Worm (Caenorhabditis elegans): ENCODE results near the gene fbxa-126.

fbxa-126 gene

DNA sequence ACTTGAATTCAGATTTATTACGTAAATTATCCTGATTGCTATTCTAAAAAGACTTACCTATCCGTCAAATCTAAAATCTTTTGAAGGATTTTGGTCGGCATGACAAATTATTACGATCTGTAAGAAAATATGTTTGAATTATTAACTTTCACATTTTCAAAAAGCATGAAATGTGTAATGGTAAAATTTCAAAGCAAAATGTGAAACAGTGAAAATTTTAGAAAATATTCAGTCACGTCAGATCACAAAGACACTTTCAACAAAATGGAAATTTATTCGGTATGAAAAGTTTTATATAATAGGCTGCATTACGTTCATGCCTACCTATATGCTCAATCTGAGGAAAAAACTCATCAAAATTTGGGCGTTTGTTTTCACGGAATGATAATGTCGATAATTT, at the start of gene fbxa-126:
TSS of gene fbxa-126 (minus strand) at position 101 of the 400 bp plus-strand sequence.
- TF ChIP-seq aptf-3 (GFP tag; IDR thresholded peaks at IDR 0.05) = no peak
- TF ChIP-seq F33H1.4 (GFP tag; IDR thresholded peaks at IDR 0.05) = no peak
- TF ChIP-seq mxl-1 (tag; optimal IDR thresholded peaks at IDR 0.05) = no peak
- TF ChIP-seq ceh-91 (GFP tag; IDR thresholded peaks at IDR 0.05) = no peak
- no peak for TF ChIP-seq ztf-26 (tag; optimal IDR thresholded peaks at IDR 0.05)
- no peak for TF ChIP-seq nhr-27 (tag; optimal IDR thresholded peaks at IDR 0.05)
- TF ChIP-seq Y79H2A.3 (GFP tag; conservative IDR thresholded peaks at IDR 0.05) = no peak
- TF ChIP-seq athp-1 (tag; optimal IDR thresholded peaks at IDR 0.05) = no peak
- TF ChIP-seq nfyb-1 (GFP tag; IDR thresholded peaks at IDR 0.05) = no peak
- no peak for TF ChIP-seq hrde-1 (tag; optimal IDR thresholded peaks at IDR 0.05; ENCODE audit: borderline replicate concordance)
- TF ChIP-seq madf-8 (GFP tag; conservative IDR thresholded peaks at IDR 0.05) = no peak
- no peak for TF ChIP-seq sea-2 (GFP tag; IDR thresholded peaks at IDR 0.05)
- TF ChIP-seq K12H6.12 (tag; optimal IDR thresholded peaks at IDR 0.05) = no peak

DNA sequence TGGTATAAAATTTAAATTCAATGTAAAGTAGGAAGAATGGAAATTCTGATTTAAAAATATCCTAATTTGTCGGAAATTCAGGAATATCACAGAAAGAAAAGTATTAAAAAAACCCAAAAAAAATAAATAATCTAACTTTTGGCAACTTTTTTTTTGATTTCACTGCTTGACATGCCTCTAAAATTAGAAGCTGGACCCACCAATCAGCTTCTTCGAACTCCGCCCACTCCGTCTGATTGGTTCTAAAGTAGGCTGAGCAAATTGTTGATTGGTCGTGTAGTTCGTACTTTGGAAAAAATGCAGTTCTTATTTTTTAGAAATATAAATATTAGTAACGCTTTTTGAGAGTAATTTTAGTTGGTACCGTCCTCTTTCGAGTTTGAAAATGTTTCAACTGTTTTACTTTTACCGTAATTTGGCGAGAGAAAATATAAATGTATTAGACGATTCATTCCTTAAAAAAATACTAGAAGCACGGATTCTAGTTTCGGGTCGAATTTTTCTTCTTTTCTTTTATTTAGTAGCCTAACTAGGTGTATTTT, 44.4 kb upstream of the fbxa-126 start:
- no peak for TF ChIP-seq F49E8.2 (tag; optimal IDR thresholded peaks at IDR 0.05; ENCODE audit: insufficient read depth)
- TF ChIP-seq attf-6 (GFP tag; IDR thresholded peaks at IDR 0.05) = no peak
- TF ChIP-seq atf-7 (tag; optimal IDR thresholded peaks at IDR 0.05) = no peak
- no peak for TF ChIP-seq B0261.1 (tag; optimal IDR thresholded peaks at IDR 0.05)
- no peak for TF ChIP-seq B0035.1 (tag; optimal IDR thresholded peaks at IDR 0.05)

ce11 chrIV:14361189-14361588, 39.6 kb upstream of the fbxa-126 start, which contains the start of gene ssu-2:
ssu-2 (plus strand) TSS chrIV:14361247.
- no peak for TF ChIP-seq akir-1 (GFP tag; optimal IDR thresholded peaks at IDR 0.05)
- TF ChIP-seq cebp-1 (GFP tag; IDR thresholded peaks at IDR 0.05) = no peak
- no peak for TF ChIP-seq cebp-1 (tag; optimal IDR thresholded peaks at IDR 0.05)
- TF ChIP-seq snpc-4 (GFP tag; optimal IDR thresholded peaks at IDR 0.05) = no peak
- no peak for TF ChIP-seq snpc-4 (tag; optimal IDR thresholded peaks at IDR 0.05)
- TF ChIP-seq ccch-3 (GFP tag; optimal IDR thresholded peaks at IDR 0.05) = no peak
- no peak for TF ChIP-seq ztf-22 (GFP tag; optimal IDR thresholded peaks at IDR 0.05)
- TF ChIP-seq bed-1 (GFP tag; IDR thresholded peaks at IDR 0.05) = no peak
- TF ChIP-seq egrh-3 (GFP tag; IDR thresholded peaks at IDR 0.05) = no peak
- no peak for TF ChIP-seq pbrm-1 (GFP tag; IDR thresholded peaks at IDR 0.05)
- no peak for TF ChIP-seq rec-8 (tag; optimal IDR thresholded peaks at IDR 0.05)
- no peak for TF ChIP-seq aptf-2 (GFP tag; conservative IDR thresholded peaks at IDR 0.05)
- TF ChIP-seq K12H6.12 (tag; optimal IDR thresholded peaks at IDR 0.05) = no peak
- TF ChIP-seq Y56A3A.18 (GFP tag; IDR thresholded peaks at IDR 0.05) = no peak
- TF ChIP-seq ceh-58 (GFP tag; IDR thresholded peaks at IDR 0.05) = no peak
- no peak for TF ChIP-seq bed-2 (GFP tag; IDR thresholded peaks at IDR 0.05)
- no peak for TF ChIP-seq ceh-79 (tag; optimal IDR thresholded peaks at IDR 0.05)
- TF ChIP-seq tbp1 (GFP tag; optimal IDR thresholded peaks at IDR 0.05) = no peak
- no peak for TF ChIP-seq sea-2 (GFP tag; IDR thresholded peaks at IDR 0.05)

ce11 chrIV:14356120-14356519, 34.6 kb upstream of the fbxa-126 start:
- TF ChIP-seq athp-1 (tag; optimal IDR thresholded peaks at IDR 0.05) = no peak
- no peak for TF ChIP-seq Y67H2A.10 (GFP tag; conservative IDR thresholded peaks at IDR 0.05)
- no peak for TF ChIP-seq ztf-3 (GFP tag; optimal IDR thresholded peaks at IDR 0.05)
- no peak for TF ChIP-seq sdz-38 (tag; optimal IDR thresholded peaks at IDR 0.05)
- TF ChIP-seq Y79H2A.3 (GFP tag; conservative IDR thresholded peaks at IDR 0.05) = no peak
- TF ChIP-seq pbrm-1 (GFP tag; IDR thresholded peaks at IDR 0.05) = no peak
- no peak for TF ChIP-seq lsy-27 (tag; optimal IDR thresholded peaks at IDR 0.05; ENCODE audit: borderline replicate concordance, insufficient read depth)
- TF ChIP-seq sptf-2 (GFP tag; optimal IDR thresholded peaks at IDR 0.05) = no peak
- TF ChIP-seq Y95B8A.8 (GFP tag; IDR thresholded peaks at IDR 0.05) = no peak
- TF ChIP-seq B0019.2 (GFP tag; conservative IDR thresholded peaks at IDR 0.05) = no peak
- no peak for TF ChIP-seq mel-28 (tag; optimal IDR thresholded peaks at IDR 0.05; ENCODE audit: borderline replicate concordance)
- TF ChIP-seq pha-4 (tag; optimal IDR thresholded peaks at IDR 0.05) = no peak
- no peak for TF ChIP-seq let-526 (GFP tag; IDR thresholded peaks at IDR 0.05)
- no peak for TF ChIP-seq nhr-179 (tag; optimal IDR thresholded peaks at IDR 0.05)
